Fruit fly (Drosophila melanogaster) whole organism: ENCODE results near the gene CG31515.

Experiments
- Dll ChIP-seq: fragments of >200 bp; optimal IDR thresholded peaks from 2 replicates; lab custom pipeline; 2017
- pan ChIP-seq: fragments of >200 bp; optimal IDR thresholded peaks from 2 replicates; lab custom pipeline; 2017
- psq ChIP-seq: fragments of >200 bp; optimal IDR thresholded peaks from 2 replicates; lab custom pipeline; 2017
- usp ChIP-seq: fragments of >200 bp; optimal IDR thresholded peaks from 2 replicates; lab custom pipeline; 2017; ENCODE audit warnings: missing biosample characterization, missing genetic modification characterization, mixed read lengths

DNA sequence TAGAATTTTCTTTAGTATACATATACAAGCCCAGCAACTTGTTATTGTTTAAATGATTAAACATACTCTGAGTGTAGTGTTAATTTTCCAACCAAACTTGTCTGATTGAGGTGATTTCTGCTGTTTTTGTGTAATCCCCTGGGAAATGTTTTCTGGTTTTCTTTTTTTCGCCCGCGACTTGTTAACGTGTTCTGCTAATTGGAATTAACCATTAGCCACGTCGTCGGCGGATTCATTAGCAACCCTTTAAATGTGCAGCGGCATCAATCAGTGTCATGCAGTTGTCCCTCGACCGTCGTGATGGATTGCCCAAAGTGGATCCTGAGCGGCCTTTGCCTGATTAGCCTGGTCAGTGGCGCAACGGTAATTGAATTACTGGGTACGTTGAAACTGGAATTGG lies 16.5 kb upstream of the CG31515 start, which contains the start of gene Ir94e:
- TF ChIP-seq psq (lab: Kevin White, UChicago) (no peak), usp (no peak), Dll (no peak), pan (lab: Kevin White, UChicago) (no peak)
